Worm (Caenorhabditis elegans) whole organism, young adult: ENCODE data around the gene Y67D2.2.

ENCODE experiments used
- B0035.1 ChIP-seq: sonication (generic microtip); optimal IDR thresholded peaks from 2 replicates; lab custom pipeline; 2016; ENCODE audit warnings: missing genetic modification characterization, mild to moderate bottlenecking, missing compliant biosample characterization, missing genotype, missing genetic modification reagents
- B0336.3 ChIP-seq: fragments of 200-800 bp; sonication (Bioruptor generic); IDR thresholded peaks from 2 replicates; pipeline ENCODE4 v1.3.6; 2022; ENCODE audit warnings: missing genetic modification characterization, missing compliant biosample characterization
- C06A6.2 ChIP-seq: fragments of 200-800 bp; sonication (Bioruptor generic); conservative IDR thresholded peaks from 2 replicates; pipeline ENCODE4 v1.3.6; 2022; ENCODE audit warnings: missing genetic modification characterization, missing compliant biosample characterization
- D2030.7 ChIP-seq: fragments of 200-800 bp; sonication (Bioruptor generic); IDR thresholded peaks from 2 replicates; pipeline ENCODE4 v1.3.6; 2022; ENCODE audit warnings: missing genetic modification reagents, missing genetic modification characterization, missing compliant biosample characterization
- F22D6.2 ChIP-seq: sonication (generic microtip); optimal IDR thresholded peaks from 2 replicates; lab custom pipeline; 2016; ENCODE audit warnings: mild to moderate bottlenecking, missing genetic modification characterization, missing compliant biosample characterization
- F23B12.7 ChIP-seq: sonication (generic microtip); optimal IDR thresholded peaks from 2 replicates; lab custom pipeline; 2017; ENCODE audit warnings: missing genetic modification characterization, mild to moderate bottlenecking, missing compliant biosample characterization, antibody characterized with exemption, moderate library complexity; ENCODE audit not compliant: insufficient read depth
- F33H1.4 ChIP-seq: fragments of 200-800 bp; sonication (Bioruptor generic); IDR thresholded peaks from 2 replicates; pipeline ENCODE4 v1.3.6; 2022; ENCODE audit warnings: missing genetic modification reagents, missing genetic modification characterization, missing compliant biosample characterization
- F39B2.1 ChIP-seq: fragments of 200-800 bp; sonication (Bioruptor generic); IDR thresholded peaks from 2 replicates; pipeline ENCODE4 v1.3.6; 2022; ENCODE audit warnings: missing genetic modification reagents, missing genetic modification characterization, missing compliant biosample characterization
- F49E8.2 ChIP-seq: sonication (generic microtip); optimal IDR thresholded peaks from 3 replicates; lab custom pipeline; 2017; ENCODE audit warnings: missing genetic modification characterization, mild to moderate bottlenecking, missing compliant biosample characterization, antibody characterized with exemption, moderate library complexity; ENCODE audit not compliant: insufficient read depth
- K11D2.4 ChIP-seq: fragments of 200-800 bp; sonication (Bioruptor generic); IDR thresholded peaks from 2 replicates; pipeline ENCODE4 v1.3.6; 2022; ENCODE audit warnings: missing genetic modification reagents, missing genetic modification characterization, missing compliant biosample characterization
- T07F8.4 ChIP-seq: sonication (generic microtip); optimal IDR thresholded peaks from 2 replicates; lab custom pipeline; 2016; ENCODE audit warnings: mild to moderate bottlenecking, missing genetic modification characterization, moderate library complexity, missing compliant biosample characterization
- ama-1 ChIP-seq, 3 experiments: fragments of 150-350 bp in 1 of 3; sonication (generic microtip) in 2 of 3; optimal IDR thresholded peaks; 2 replicates each; lab custom pipeline; 2014 to 2018; ENCODE audit warnings: missing biosample characterization in 2 of 3, missing genetic modification characterization in 2 of 3, missing genetic modification reagents in 2 of 3
- atf-7 ChIP-seq: sonication (generic microtip); optimal IDR thresholded peaks from 2 replicates; lab custom pipeline; 2017; ENCODE audit warnings: mild to moderate bottlenecking, missing genetic modification characterization, missing compliant biosample characterization
- athp-1 ChIP-seq: sonication (generic microtip); optimal IDR thresholded peaks from 2 replicates; lab custom pipeline; 2017; ENCODE audit warnings: mild to moderate bottlenecking, missing genetic modification characterization, missing compliant biosample characterization
- attf-3 ChIP-seq: fragments of 200-800 bp; sonication (Bioruptor generic); conservative IDR thresholded peaks from 2 replicates; pipeline ENCODE4 v1.3.6; 2022; ENCODE audit warnings: missing genetic modification reagents, missing genetic modification characterization, missing compliant biosample characterization
- cebp-1 ChIP-seq, 2 experiments: fragments of 200-800 bp in 1 of 2; sonication (Bioruptor generic) in 1 of 2; sonication (generic microtip) in 1 of 2; IDR thresholded peaks in 1 of 2; optimal IDR thresholded peaks in 1 of 2; 2 replicates each; pipeline versions ENCODE4 v1.3.6 to Lab custom; 2017 to 2022; ENCODE audit warnings: missing compliant biosample characterization in 2 of 2, missing genetic modification characterization in 2 of 2, mild to moderate bottlenecking in 1 of 2, missing genetic modification reagents in 1 of 2, moderate library complexity in 1 of 2
- cebp-2 ChIP-seq: fragments of 200-800 bp; sonication (Bioruptor generic); IDR thresholded peaks from 2 replicates; pipeline ENCODE4 v1.3.6; 2022; ENCODE audit warnings: missing genetic modification characterization, missing compliant biosample characterization
- ceh-100 ChIP-seq: fragments of 200-800 bp; sonication (Bioruptor generic); IDR thresholded peaks from 2 replicates; pipeline ENCODE4 v1.3.6; 2022; ENCODE audit warnings: missing genetic modification reagents, missing genetic modification characterization, missing compliant biosample characterization
- ceh-27 ChIP-seq: fragments of 200-800 bp; sonication (Bioruptor generic); optimal IDR thresholded peaks from 2 replicates; lab custom pipeline; 2018; ENCODE audit warnings: mild to moderate bottlenecking, missing genetic modification characterization, moderate library complexity, missing compliant biosample characterization
- dpl-1 ChIP-seq: fragments of 150-350 bp; optimal IDR thresholded peaks from 2 replicates; lab custom pipeline; 2014; ENCODE audit warnings: missing biosample characterization, missing genetic modification reagents, missing genetic modification characterization
- ekl-4 ChIP-seq: fragments of 200-800 bp; sonication (Bioruptor generic); IDR thresholded peaks from 2 replicates; pipeline ENCODE4 v1.3.6; 2022; ENCODE audit warnings: missing genetic modification reagents, missing genetic modification characterization, missing compliant biosample characterization
- fkh-3 ChIP-seq: sonication (generic microtip); optimal IDR thresholded peaks from 2 replicates; lab custom pipeline; 2016; ENCODE audit warnings: mild to moderate bottlenecking, missing genetic modification characterization, missing compliant biosample characterization
- hmg-1.2 ChIP-seq: fragments of 200-800 bp; sonication (Bioruptor generic); IDR thresholded peaks from 2 replicates; pipeline ENCODE4 v1.3.6; 2022; ENCODE audit warnings: missing genetic modification reagents, missing genetic modification characterization, missing compliant biosample characterization
- hmg-20 ChIP-seq: fragments of 200-800 bp; sonication (Bioruptor generic); IDR thresholded peaks from 2 replicates; pipeline ENCODE4 v1.3.6; 2022; ENCODE audit warnings: missing genetic modification reagents, missing genetic modification characterization, missing compliant biosample characterization
- lin-26 ChIP-seq: fragments of 200-800 bp; sonication (Bioruptor generic); IDR thresholded peaks from 2 replicates; pipeline ENCODE4 v1.3.6; 2022; ENCODE audit warnings: missing genetic modification reagents, missing genetic modification characterization, missing compliant biosample characterization
- lin-35 ChIP-seq, 3 experiments: fragments of 150-350 bp in 2 of 3; sonication (generic microtip) in 1 of 3; optimal IDR thresholded peaks; 2 replicates each; lab custom pipeline; 2014 to 2018; ENCODE audit warnings: missing biosample characterization in 3 of 3, missing genetic modification characterization in 3 of 3, missing genetic modification reagents in 3 of 3
- lin-54 ChIP-seq: fragments of 200-800 bp; sonication (Bioruptor generic); optimal IDR thresholded peaks from 2 replicates; lab custom pipeline; 2018; ENCODE audit warnings: mild to moderate bottlenecking, missing genetic modification characterization, missing compliant biosample characterization
- lsl-1 ChIP-seq: fragments of 200-800 bp; sonication (Bioruptor generic); optimal IDR thresholded peaks from 2 replicates; lab custom pipeline; 2018; ENCODE audit warnings: mild to moderate bottlenecking, missing genetic modification characterization, moderate library complexity, missing compliant biosample characterization
- madf-8 ChIP-seq: fragments of 200-800 bp; sonication (Bioruptor generic); conservative IDR thresholded peaks from 2 replicates; pipeline ENCODE4 v1.3.6; 2022; ENCODE audit warnings: missing genetic modification reagents, missing genetic modification characterization, missing compliant biosample characterization
- mcd-1 ChIP-seq: fragments of 200-800 bp; sonication (Bioruptor generic); IDR thresholded peaks from 2 replicates; pipeline ENCODE4 v1.3.6; 2022; ENCODE audit warnings: missing genetic modification reagents, missing genetic modification characterization, missing compliant biosample characterization
- mel-28 ChIP-seq: sonication (generic microtip); optimal IDR thresholded peaks from 2 replicates; lab custom pipeline; 2016; ENCODE audit warnings: borderline replicate concordance, mild to moderate bottlenecking, missing genetic modification characterization, missing compliant biosample characterization
- mxl-1 ChIP-seq: sonication (generic microtip); optimal IDR thresholded peaks from 2 replicates; lab custom pipeline; 2016; ENCODE audit warnings: missing genetic modification characterization, missing compliant biosample characterization
- nfyb-1 ChIP-seq: fragments of 200-800 bp; sonication (Bioruptor generic); IDR thresholded peaks from 2 replicates; pipeline ENCODE4 v1.3.6; 2022; ENCODE audit warnings: missing genetic modification reagents, missing genetic modification characterization, missing compliant biosample characterization
- nhr-120 ChIP-seq: fragments of 200-800 bp; sonication (Bioruptor generic); IDR thresholded peaks from 2 replicates; pipeline ENCODE4 v1.3.6; 2022; ENCODE audit warnings: missing genetic modification characterization, missing compliant biosample characterization
- rcor-1 ChIP-seq: fragments of 200-800 bp; sonication (Bioruptor generic); IDR thresholded peaks from 2 replicates; pipeline ENCODE4 v1.3.6; 2022; ENCODE audit warnings: missing genetic modification reagents, missing genetic modification characterization, missing compliant biosample characterization
- rec-8 ChIP-seq, 2 experiments: sonication (generic microtip); optimal IDR thresholded peaks; 2 replicates each; lab custom pipeline; 2016; ENCODE audit warnings: mild to moderate bottlenecking in 2 of 2, missing genetic modification characterization in 2 of 2, missing genetic modification reagents in 2 of 2, missing genotype in 2 of 2, missing biosample characterization in 1 of 2, missing compliant biosample characterization in 1 of 2, moderate library complexity in 1 of 2
- snpc-1.1 ChIP-seq: sonication (generic microtip); optimal IDR thresholded peaks from 2 replicates; lab custom pipeline; 2017; ENCODE audit warnings: missing genetic modification characterization, mild to moderate bottlenecking, missing compliant biosample characterization, antibody characterized with exemption, moderate library complexity, missing genotype, missing genetic modification reagents; ENCODE audit not compliant: insufficient read depth
- snpc-3.4 ChIP-seq: sonication (generic microtip); optimal IDR thresholded peaks from 2 replicates; lab custom pipeline; 2017; ENCODE audit warnings: missing genetic modification characterization, mild to moderate bottlenecking, missing compliant biosample characterization, antibody characterized with exemption, moderate library complexity, missing genotype, missing genetic modification reagents
- tbx-9 ChIP-seq: sonication (generic microtip); optimal IDR thresholded peaks from 2 replicates; lab custom pipeline; 2016; ENCODE audit warnings: borderline replicate concordance, missing genetic modification characterization, inconsistent platforms, missing compliant biosample characterization
- tlf-1 ChIP-seq: fragments of 200-800 bp; sonication (Bioruptor generic); optimal IDR thresholded peaks from 2 replicates; lab custom pipeline; 2018; ENCODE audit warnings: mild to moderate bottlenecking, missing genetic modification characterization, missing compliant biosample characterization
- unc-62 ChIP-seq: fragments of 150-350 bp; optimal IDR thresholded peaks from 2 replicates; lab custom pipeline; 2014; ENCODE audit warnings: missing biosample characterization, missing genetic modification reagents, missing genetic modification characterization
- zfh-2 ChIP-seq: fragments of 200-800 bp; sonication (Bioruptor generic); conservative IDR thresholded peaks from 2 replicates; pipeline ENCODE4 v1.3.6; 2022; ENCODE audit warnings: missing genetic modification reagents, missing genetic modification characterization, missing compliant biosample characterization
- zim-3 ChIP-seq: sonication (generic microtip); optimal IDR thresholded peaks from 2 replicates; lab custom pipeline; 2017; ENCODE audit warnings: mild to moderate bottlenecking, missing genetic modification characterization, moderate library complexity, missing compliant biosample characterization
- ztf-22 ChIP-seq: fragments of 200-800 bp; sonication (Bioruptor generic); optimal IDR thresholded peaks from 2 replicates; lab custom pipeline; 2018; ENCODE audit warnings: mild to moderate bottlenecking, missing genetic modification characterization, moderate library complexity, missing compliant biosample characterization

Y67D2.2 gene

DNA sequence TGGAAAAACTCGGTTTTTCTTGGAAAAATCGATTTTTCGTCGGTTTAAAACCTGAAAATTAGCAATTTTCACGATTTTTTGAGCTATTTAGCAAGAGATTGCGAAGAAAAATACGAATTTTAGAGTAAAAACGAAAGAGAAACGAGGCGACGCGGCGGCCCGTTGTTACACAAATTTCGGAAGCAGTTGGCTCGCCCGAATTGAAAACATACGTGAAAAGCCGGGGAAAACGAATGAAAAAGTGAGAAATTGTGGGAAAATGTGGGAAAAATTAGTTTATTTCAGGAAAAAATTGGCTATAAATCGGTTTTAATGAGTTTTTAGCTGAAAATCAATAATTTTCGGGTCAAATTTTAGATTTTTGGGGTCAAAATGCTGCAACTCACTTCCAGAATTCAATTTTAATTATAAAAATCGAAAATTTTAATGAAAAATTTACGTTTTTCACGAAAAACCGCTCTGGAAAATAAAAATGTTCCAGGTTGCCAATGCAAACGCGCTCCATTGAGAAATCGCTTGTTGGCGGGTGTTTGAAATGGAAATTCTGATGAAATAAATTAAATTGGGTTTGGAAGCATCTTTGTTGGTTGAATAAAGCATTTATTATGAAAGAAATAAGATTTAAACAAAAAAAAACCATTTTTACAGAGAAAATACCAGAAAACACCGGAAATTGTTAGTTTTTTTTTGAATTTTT, 25.7 kb upstream of the Y67D2.2 start, which contains the start of gene snf-6 (continued):
- 0 out of 2 replicates have a peak, but pooled peaks have one; percentile 13 for TF ChIP-seq cebp-1 (GFP tag; IDR thresholded peaks at IDR 0.05; lab: Robert Waterston, UW)
- TF ChIP-seq cebp-1 (tag; optimal IDR thresholded peaks at IDR 0.05; lab: Kevin White, UChicago) = peak; percentile 72
- peak; percentile 41 for TF ChIP-seq F23B12.7
- TF ChIP-seq B0336.3 (GFP tag; lab: Robert Waterston, UW) = no peak
- no peak for TF ChIP-seq ztf-22 (GFP tag; lab: Kevin White, UChicago)
- TF ChIP-seq rcor-1 (GFP tag; lab: Robert Waterston, UW) = no peak
- TF ChIP-seq lin-54 (GFP tag; lab: Kevin White, UChicago) = peak; percentile 94
- TF ChIP-seq F33H1.4 (GFP tag; lab: Robert Waterston, UW) = peak; percentile 24; the same call in 1 of the 2 replicates
- no peak for TF ChIP-seq tbx-9 (tag; lab: Kevin White, UChicago)
- no peak for TF ChIP-seq athp-1 (tag; lab: Kevin White, UChicago)
- no peak for TF ChIP-seq B0035.1 (tag; lab: Kevin White, UChicago)
- no peak for TF ChIP-seq fkh-3 (tag; lab: Kevin White, UChicago)
- TF ChIP-seq hmg-1.2 (GFP tag; lab: Robert Waterston, UW) = peak; percentile 8; the same call in 1 of the 2 replicates
- TF ChIP-seq mcd-1 (GFP tag; lab: Robert Waterston, UW) = peak; percentile 94
- no peak for TF ChIP-seq zim-3 (tag; lab: Kevin White, UChicago)
- no peak for TF ChIP-seq nhr-120 (GFP tag; lab: Robert Waterston, UW)
- peak; percentile 54 for TF ChIP-seq dpl-1 (GFP tag; lab: Kevin White, UChicago)
- no peak for TF ChIP-seq F39B2.1
- TF ChIP-seq lin-35 (GFP tag; optimal IDR thresholded peaks at IDR 0.05; lab: Kevin White, UChicago) = peak in 2 of 3 experiments; percentile 52 to 92
- TF ChIP-seq K11D2.4 (GFP tag; lab: Robert Waterston, UW) = no peak
- no peak for TF ChIP-seq mxl-1 (tag; lab: Kevin White, UChicago)
- TF ChIP-seq nfyb-1 = 0 out of 2 replicates have a peak, but pooled peaks have one; percentile 12

DNA sequence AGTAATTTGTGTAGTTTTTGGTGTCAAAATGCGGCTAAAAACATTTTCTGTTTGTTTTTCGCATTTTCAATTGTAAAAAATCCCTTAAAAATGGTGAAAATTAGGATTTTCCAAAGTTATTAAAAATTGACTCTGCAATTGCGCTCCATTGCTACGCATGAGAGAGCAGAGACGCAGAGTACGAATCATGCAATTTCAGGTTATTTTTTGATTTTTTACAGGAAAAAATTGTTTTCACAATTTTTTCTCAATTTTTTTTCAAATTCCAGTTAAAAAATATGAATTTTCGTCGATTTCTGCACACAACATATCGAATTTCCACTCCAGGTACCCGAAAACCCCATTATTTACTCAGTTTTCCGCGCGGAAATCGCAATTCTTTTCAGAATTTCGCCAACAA, 25.0 kb upstream of the Y67D2.2 start, which contains the start of gene mtg-1:
Gene mtg-1, plus strand, starts transcription at position 160 of the 400 bp plus-strand sequence.
- TF ChIP-seq ama-1 (optimal IDR thresholded peaks at IDR 0.05; lab: Kevin White, UChicago) = no peak
- no peak for TF ChIP-seq ama-1 (GFP tag; optimal IDR thresholded peaks at IDR 0.05; lab: Kevin White, UChicago)
- no peak for TF ChIP-seq ceh-100 (GFP tag; lab: Robert Waterston, UW)
- no peak for TF ChIP-seq rec-8 (tag; optimal IDR thresholded peaks at IDR 0.05; lab: Kevin White, UChicago)
- no peak for TF ChIP-seq T07F8.4
- no peak for TF ChIP-seq madf-8
- no peak for TF ChIP-seq cebp-2 (GFP tag; lab: Robert Waterston, UW)
- peak; percentile 10 for TF ChIP-seq lsl-1
- no peak for TF ChIP-seq attf-3 (GFP tag; lab: Robert Waterston, UW)
- peak; percentile 35; the same call in 1 of the 2 replicates for TF ChIP-seq F33H1.4 (GFP tag; lab: Robert Waterston, UW)
- TF ChIP-seq ekl-4 (GFP tag; lab: Robert Waterston, UW) = 0 out of 2 replicates have a peak, but pooled peaks have one; percentile 39
- TF ChIP-seq ceh-27 = no peak
- peak; percentile 59 for TF ChIP-seq snpc-3.4
- TF ChIP-seq F49E8.2 (tag; lab: Kevin White, UChicago) = peak; percentile 14
- no peak for TF ChIP-seq C06A6.2 (GFP tag; lab: Robert Waterston, UW)
- no peak for TF ChIP-seq atf-7 (tag; lab: Kevin White, UChicago)
- TF ChIP-seq F22D6.2 (tag; lab: Kevin White, UChicago) = no peak
- no peak for TF ChIP-seq lin-26 (GFP tag; lab: Robert Waterston, UW)
- TF ChIP-seq D2030.7 (GFP tag; lab: Robert Waterston, UW) = peak; percentile 22; the same call in 1 of the 2 replicates
- no peak for TF ChIP-seq mel-28 (tag; lab: Kevin White, UChicago)
- no peak for TF ChIP-seq unc-62
- TF ChIP-seq tlf-1 = no peak
- no peak for TF ChIP-seq ztf-22 (GFP tag; lab: Kevin White, UChicago)
- peak; percentile 21 for TF ChIP-seq snpc-1.1
- no peak for TF ChIP-seq zfh-2
- TF ChIP-seq hmg-20 = no peak
